Worm (Caenorhabditis elegans) whole organism, L2 larva: ENCODE measurements around the gene col-79.

Source experiments
- F13H6.1 ChIP-seq: sonication (generic microtip); optimal IDR thresholded peaks from 2 replicates; lab custom pipeline; 2016; ENCODE audit warnings: missing genetic modification characterization, missing compliant biosample characterization
- ceh-82 ChIP-seq: fragments of 150-350 bp; optimal IDR thresholded peaks from 2 replicates; lab custom pipeline; 2014; ENCODE audit warnings: missing biosample characterization, missing genetic modification characterization
- lin-39 ChIP-seq: fragments of 150-350 bp; optimal IDR thresholded peaks from 2 replicates; lab custom pipeline; 2014; ENCODE audit warnings: missing biosample characterization, missing genetic modification reagents, missing genetic modification characterization
- nhr-6 ChIP-seq: fragments of 150-350 bp; optimal IDR thresholded peaks from 2 replicates; lab custom pipeline; 2014; ENCODE audit warnings: missing biosample characterization, missing genetic modification characterization
- unc-55 ChIP-seq: fragments of 150-350 bp; sonication (generic microtip); optimal IDR thresholded peaks from 3 replicates; lab custom pipeline; 2014; ENCODE audit warnings: missing biosample characterization, missing genetic modification reagents, missing genetic modification characterization
- unc-62 ChIP-seq: fragments of 150-350 bp; optimal IDR thresholded peaks from 2 replicates; lab custom pipeline; 2014; ENCODE audit warnings: missing biosample characterization, missing genetic modification reagents, missing genetic modification characterization
- ztf-4 ChIP-seq: fragments of 150-350 bp; optimal IDR thresholded peaks from 2 replicates; lab custom pipeline; 2014; ENCODE audit warnings: missing biosample characterization, missing genetic modification characterization

- TF ChIP-seq nhr-6 = no peak
- no peak for TF ChIP-seq ztf-4
- no peak for TF ChIP-seq unc-62 (GFP tag; lab: Kevin White, UChicago)
- TF ChIP-seq F13H6.1 (tag; lab: Kevin White, UChicago) = no peak
- TF ChIP-seq ceh-82 (tag; lab: Kevin White, UChicago) = no peak
- no peak for TF ChIP-seq lin-39 (tag; lab: Kevin White, UChicago)
- TF ChIP-seq unc-55 (GFP tag; lab: Kevin White, UChicago) = no peak
Measured at ce11 chrII:10705347-10705996, 2.1 kb downstream of the col-79 start.
